Worm (Caenorhabditis elegans) whole organism, L4/young adult: ENCODE data around the gene D2096.10.
"Not testable (repeated sequence)": the region's sequence is repeated elsewhere in the genome, so short reads cannot be mapped to it uniquely, and the experiment has no call there.

Source experiments
- W03F9.2 ChIP-seq: fragments of 150-350 bp; optimal IDR thresholded peaks from 2 replicates; lab custom pipeline; 2014; ENCODE audit warnings: missing biosample characterization, missing genetic modification characterization
- dao-5 ChIP-seq: sonication (generic microtip); optimal IDR thresholded peaks from 2 replicates; lab custom pipeline; 2016; ENCODE audit warnings: missing genotype, missing genetic modification characterization, moderate library complexity, missing compliant biosample characterization
- him-1 ChIP-seq: sonication (generic microtip); optimal IDR thresholded peaks from 2 replicates; lab custom pipeline; 2016; ENCODE audit warnings: missing genotype, missing genetic modification reagents, missing genetic modification characterization, missing compliant biosample characterization

Gene D2096.10

DNA sequence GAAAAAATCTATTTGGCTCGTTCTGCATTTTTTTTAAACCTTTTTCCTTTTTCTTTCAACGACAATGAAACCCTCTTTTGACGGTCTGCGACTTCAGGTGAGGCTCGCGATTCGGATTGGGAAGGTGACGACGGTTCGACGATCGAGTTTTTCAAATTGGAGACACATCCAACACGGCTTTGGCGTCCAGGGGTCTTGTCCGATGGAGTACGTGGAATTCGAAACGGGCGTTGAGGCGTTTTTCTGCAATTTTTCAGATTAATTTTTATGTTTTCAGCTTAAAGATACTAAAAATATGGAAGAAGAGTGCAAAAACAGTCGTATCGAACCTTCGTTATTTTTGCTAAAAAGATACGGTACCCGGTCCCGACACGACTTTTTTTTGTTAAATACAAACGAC, at the start of gene D2096.10:
Gene D2096.10 (minus strand): TSS at position 101 of the 400 bp plus-strand sequence.
- not testable (repeated sequence) for TF ChIP-seq dao-5, W03F9.2, him-1 (tag; lab: Kevin White, UChicago)

- TF ChIP-seq him-1 (tag; lab: Kevin White, UChicago): peak; percentile 42
- no peak for TF ChIP-seq dao-5 (tag; lab: Kevin White, UChicago)
- peak; percentile 87 for TF ChIP-seq W03F9.2 (tag; lab: Kevin White, UChicago)
These were observed 43.7 kb upstream of the D2096.10 start, which contains the start of the genes T26A8.4 and pdtf-1 for ce11 chrIV:8432709-8433108. Gene T26A8.4 (minus strand): TSS chrIV:8432893. Gene pdtf-1 (plus strand): TSS chrIV:8433038.

DNA sequence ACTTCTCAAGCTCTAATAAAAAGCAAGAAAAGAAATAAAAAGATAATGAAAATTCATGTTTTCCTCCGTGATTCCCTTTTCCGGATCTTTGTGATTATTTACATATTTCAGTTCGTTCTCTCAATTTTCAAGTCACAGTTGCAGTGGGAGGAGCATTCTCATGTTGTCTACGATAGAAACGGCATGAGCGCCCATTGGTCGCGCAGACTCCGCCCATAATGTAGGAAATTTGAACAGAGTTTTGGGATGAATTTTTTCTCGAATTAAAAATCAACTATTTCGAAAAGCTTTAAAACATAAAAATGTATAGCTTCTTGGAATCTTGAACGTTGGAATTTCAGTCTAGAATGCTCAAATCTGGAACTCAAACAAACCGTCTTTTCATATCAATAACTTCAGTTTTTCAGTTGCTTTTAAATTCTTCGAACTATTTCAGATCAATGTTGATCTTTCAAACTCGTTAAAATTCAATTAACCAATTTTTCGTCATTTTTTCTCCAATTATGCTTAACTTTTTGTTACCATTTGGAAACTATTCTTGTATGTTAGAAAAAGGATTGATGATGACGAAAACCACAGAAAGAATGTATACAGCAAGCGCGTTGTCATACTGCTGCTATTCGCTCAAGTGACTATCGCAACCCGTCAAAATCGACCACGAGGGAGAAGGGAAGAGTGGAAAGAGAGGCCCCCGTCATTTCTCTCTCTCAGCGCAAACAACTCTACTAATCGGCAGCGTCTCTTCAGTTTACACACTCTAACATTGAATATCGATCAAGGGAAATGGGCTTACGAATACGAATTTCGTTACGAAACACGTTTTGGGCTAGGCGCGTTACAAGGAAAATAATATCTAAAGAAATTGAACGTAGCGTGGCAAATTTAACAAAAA, 42.8 kb upstream of the D2096.10 start:
- TF ChIP-seq dao-5 (tag; lab: Kevin White, UChicago) (no peak), him-1 (tag; lab: Kevin White, UChicago) (peak; percentile 33), W03F9.2 (tag; lab: Kevin White, UChicago) (peak; percentile 3)

DNA sequence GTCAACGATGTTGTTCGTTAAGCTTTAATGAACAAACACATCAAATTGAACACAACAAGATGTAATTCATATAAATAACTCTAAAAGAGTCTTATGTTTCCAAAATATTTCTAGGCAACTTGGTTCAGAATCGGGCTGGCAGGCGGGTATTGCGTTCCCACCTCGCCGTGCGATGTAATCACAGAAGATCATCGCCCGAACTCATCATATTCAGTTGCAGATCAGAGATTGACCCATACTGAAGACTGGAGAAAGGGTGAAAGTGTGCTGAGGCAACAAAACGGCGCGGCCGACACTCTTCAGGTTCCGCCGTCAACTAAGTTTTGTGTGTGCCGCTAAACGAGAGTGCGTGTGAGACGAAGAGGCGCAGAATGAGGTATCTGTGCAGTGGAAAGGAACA, 39.5 kb upstream of the D2096.10 start:
- TF ChIP-seq W03F9.2 (tag; lab: Kevin White, UChicago): peak; percentile 79
- TF ChIP-seq him-1 (tag; lab: Kevin White, UChicago): peak; percentile 89
- TF ChIP-seq dao-5 (tag; lab: Kevin White, UChicago): no peak

- no peak for TF ChIP-seq him-1 (tag; lab: Kevin White, UChicago)
- no peak for TF ChIP-seq dao-5 (tag; lab: Kevin White, UChicago)
These were observed 37.5 kb upstream of the D2096.10 start, which contains the start of the genes T26A8.3 and tmem-231 for ce11 chrIV:8426537-8426936. Gene T26A8.3 (minus strand): TSS chrIV:8426637. Gene tmem-231 (plus strand): TSS chrIV:8426785.

DNA sequence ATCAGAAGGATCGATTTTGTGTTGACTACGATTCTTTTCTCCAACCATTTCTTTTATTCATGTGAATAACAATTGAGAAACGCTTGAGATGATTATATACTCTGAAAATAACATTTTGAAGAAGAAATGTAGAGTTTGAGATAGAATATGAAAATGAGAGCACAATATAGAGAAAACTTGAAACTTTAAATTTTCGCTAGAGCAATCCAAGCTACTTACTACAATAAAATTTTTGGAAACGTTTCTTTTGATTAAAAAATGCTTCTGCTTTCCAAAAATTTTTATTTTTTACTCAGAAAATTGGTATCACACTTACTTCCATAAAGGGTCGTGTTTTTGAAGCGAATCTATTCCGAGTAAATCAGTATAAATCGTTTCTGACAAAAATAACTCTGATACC, 31.9 kb upstream of the D2096.10 start, which contains the start of gene M116.5:
Gene M116.5 (minus strand): TSS at position 101 of the 400 bp plus-strand sequence.
- TF ChIP-seq W03F9.2 (tag; lab: Kevin White, UChicago) (no peak), him-1 (tag; lab: Kevin White, UChicago) (no peak), dao-5 (tag; lab: Kevin White, UChicago) (no peak)

DNA sequence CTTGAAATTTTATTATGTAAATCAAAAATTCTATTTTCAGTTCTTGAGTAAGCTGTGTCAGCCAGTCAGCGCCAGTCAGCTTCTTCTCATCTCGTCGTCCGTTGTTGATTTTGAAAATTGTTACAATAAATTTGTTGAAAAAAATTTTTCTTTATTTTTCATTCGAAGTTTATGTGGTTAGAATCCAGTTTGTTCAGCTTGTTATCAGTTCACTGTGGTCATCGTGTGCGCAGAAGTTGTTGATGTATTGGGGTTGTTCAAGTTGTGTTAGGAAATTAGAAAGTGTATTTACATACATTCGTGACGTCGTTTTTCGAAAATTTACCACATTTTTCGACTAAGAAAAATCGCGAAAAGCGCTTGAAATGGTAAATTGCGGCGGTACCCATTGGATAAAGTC, 8.8 kb upstream of the D2096.10 start:
- no peak for TF ChIP-seq W03F9.2 (tag; lab: Kevin White, UChicago)
- no peak for TF ChIP-seq dao-5 (tag; lab: Kevin White, UChicago)
- TF ChIP-seq him-1 (tag; lab: Kevin White, UChicago): no peak

DNA sequence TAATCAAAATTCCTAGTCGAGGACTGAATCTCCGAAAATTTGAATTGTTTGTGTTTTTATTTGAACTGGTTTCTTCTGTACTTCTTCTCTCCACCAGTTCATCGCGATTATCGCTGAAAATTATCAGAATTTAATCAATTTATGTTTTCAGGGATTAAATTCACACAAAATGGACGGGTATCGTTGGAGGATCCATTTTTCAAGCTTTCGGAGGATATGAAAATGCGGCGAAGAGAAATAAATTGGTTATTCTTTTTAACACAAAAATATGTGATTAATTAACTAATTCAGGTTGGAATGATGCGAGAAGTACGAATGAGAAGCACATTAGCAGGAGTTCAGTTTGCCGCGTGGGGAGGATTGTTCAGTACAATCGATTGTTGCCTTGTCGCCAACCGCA, 7.3 kb upstream of the D2096.10 start, which contains the start of gene timm-17B.2:
Gene timm-17B.2 (plus strand): TSS at position 301 of the 400 bp plus-strand sequence.
- TF ChIP-seq W03F9.2 (tag; lab: Kevin White, UChicago): no peak
- no peak for TF ChIP-seq dao-5 (tag; lab: Kevin White, UChicago)
- no peak for TF ChIP-seq him-1 (tag; lab: Kevin White, UChicago)

ce11 chrIV:8394105-8394504, 5.1 kb upstream of the D2096.10 start, which contains the start of gene D2096.11:
Gene D2096.11 (minus strand): TSS chrIV:8394205.
- TF ChIP-seq dao-5 (tag; lab: Kevin White, UChicago) (no peak), W03F9.2 (tag; lab: Kevin White, UChicago) (no peak), him-1 (tag; lab: Kevin White, UChicago) (no peak)

DNA sequence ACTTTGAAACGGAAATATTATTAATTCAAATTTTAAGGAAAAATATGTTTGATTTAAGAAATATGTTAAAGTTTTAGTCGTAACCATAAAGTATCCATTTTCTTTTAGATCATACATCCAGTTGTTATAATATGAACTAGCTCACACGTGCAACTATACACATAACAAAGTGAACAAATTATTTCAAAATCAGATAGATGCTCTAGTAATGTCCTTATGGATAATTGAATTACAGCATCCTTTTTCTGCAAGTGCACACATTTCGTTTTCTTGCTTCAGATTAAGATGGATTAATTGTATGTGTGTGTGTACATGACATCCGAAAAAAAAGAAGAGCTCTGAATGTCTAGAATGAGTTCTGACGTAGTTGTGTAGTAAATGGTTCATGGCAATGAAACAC, 3.4 kb downstream of the D2096.10 start:
- no peak for TF ChIP-seq W03F9.2 (tag; lab: Kevin White, UChicago)
- TF ChIP-seq him-1 (tag; lab: Kevin White, UChicago): no peak
- TF ChIP-seq dao-5 (tag; lab: Kevin White, UChicago): no peak

- no peak for TF ChIP-seq him-1 (tag; lab: Kevin White, UChicago)
- no peak for TF ChIP-seq W03F9.2 (tag; lab: Kevin White, UChicago)
- no peak for TF ChIP-seq dao-5 (tag; lab: Kevin White, UChicago)
These were observed 4.3 kb downstream of the D2096.10 start for ce11 chrIV:8384737-8385136.

DNA sequence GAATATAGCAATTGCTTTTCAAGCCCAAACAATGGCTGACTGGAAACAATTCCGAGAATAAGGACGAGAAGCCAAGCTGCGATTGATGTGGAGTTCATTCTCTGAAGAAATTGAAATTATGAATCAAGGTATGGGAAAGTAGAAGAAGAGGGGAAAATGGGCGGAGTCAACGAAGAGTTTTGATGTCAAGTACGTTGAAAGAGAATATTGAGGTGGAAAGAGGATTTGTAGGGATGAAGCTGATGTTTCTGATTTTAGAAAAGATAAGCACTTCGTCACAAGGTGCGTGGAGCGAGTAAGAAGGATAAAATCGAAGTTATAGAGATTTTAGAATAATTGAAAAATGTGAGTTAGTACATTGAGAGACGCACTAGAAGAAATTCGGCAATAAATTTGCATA, 6.3 kb downstream of the D2096.10 start, which contains the start of gene D2096.9:
Gene D2096.9 (minus strand): TSS at position 101 of the 400 bp plus-strand sequence.
- TF ChIP-seq W03F9.2 (tag; lab: Kevin White, UChicago) (no peak), dao-5 (tag; lab: Kevin White, UChicago) (no peak), him-1 (tag; lab: Kevin White, UChicago) (no peak)

ce11 chrIV:8380266-8380850, 8.7 kb downstream of the D2096.10 start:
- TF ChIP-seq dao-5 (tag; lab: Kevin White, UChicago) (no peak), W03F9.2 (tag; lab: Kevin White, UChicago) (no peak), him-1 (tag; lab: Kevin White, UChicago) (no peak)
